Fruit fly (Drosophila melanogaster): Measurements from ENCODE around the gene CG34148.

Gene CG34148

DNA sequence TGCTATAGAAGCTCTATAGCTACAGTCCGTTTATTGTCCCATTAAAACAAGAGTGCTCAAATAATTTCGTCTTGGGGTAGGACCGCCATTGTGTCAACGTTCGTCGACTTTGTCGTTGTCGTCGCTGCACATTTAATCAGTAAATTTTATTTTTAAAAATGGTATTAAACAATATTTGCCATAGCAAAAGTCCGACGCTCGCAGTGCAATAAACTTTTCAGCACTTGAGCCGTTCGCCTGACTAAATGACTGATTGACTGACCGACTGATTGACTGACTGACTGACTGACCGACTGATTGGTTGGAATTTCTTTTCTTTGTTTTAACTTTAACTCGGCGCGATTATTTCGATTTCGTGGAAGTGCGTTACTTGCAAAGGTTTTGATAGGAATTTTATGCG, 11.5 kb upstream of the CG34148 start:
- TF ChIP-seq Sox14 (GFP tag; optimal IDR thresholded peaks at IDR 0.05) (peak; percentile 19), CG16779 (tag; optimal IDR thresholded peaks at IDR 0.05) (no peak), Eip93F (GFP tag; optimal IDR thresholded peaks at IDR 0.05) (peak; percentile 83), CG6163 (GFP tag; IDR thresholded peaks at IDR 0.05) (0 out of 3 replicates have a peak, but pooled peaks have one; percentile 6), svp (GFP tag) (peak; percentile 84), vri (GFP tag; optimal IDR thresholded peaks at IDR 0.05) (peak; percentile 96), lz (GFP tag; optimal IDR thresholded peaks at IDR 0.05) (no peak), net (GFP tag; optimal IDR thresholded peaks at IDR 0.05) (no peak), CG6276 (GFP tag; optimal IDR thresholded peaks at IDR 0.05) (no peak), CG9139 (GFP tag; optimal IDR thresholded peaks at IDR 0.05) (peak; percentile 23)

DNA sequence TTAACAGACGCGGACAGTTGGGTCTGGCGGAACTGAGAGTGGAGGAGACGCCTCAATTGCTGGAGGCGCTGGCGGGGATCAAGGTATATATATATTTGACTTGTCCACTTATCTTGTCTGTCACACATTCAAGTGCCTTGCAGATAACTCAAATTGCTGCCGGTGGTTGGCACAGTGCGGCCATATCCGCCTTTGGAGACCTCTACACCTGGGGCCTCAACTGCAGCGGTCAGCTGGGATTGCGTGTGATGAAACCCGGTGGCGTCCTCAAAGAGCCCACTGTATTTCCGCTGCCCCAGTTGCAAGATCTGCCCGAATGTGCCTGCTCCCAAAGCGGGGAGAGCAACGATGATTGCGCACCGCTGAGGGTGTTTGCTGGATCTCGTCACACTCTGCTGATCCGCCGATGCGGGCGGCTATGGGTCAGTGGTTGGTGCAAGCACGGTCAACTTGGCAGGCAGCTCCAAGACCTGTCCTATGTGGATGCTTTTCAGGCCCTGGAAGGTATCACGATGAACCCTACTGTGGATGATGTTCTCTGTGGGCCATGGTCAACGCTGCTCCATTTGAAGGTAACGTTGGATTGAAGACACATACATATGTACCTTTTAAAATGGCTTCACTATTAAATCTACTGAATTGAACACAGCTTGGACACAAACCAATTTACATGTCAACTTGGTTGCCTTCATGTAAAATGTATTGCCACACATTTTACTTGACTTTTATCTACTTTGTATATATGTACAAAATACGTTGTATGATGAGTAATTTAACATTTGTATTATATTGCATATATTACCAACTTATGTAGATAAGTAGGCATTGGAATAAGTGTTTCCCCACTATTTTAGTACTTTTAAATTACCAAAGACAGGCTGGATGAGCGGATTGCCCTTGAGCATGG, 10.5 kb upstream of the CG34148 start, which contains the start of gene CG43844:
Gene CG43844 (plus strand): TSS at position 844 of the 907 bp plus-strand sequence.
- TF ChIP-seq Eip75B (GFP tag; optimal IDR thresholded peaks at IDR 0.05) (no peak), CG1621 (tag; optimal IDR thresholded peaks at IDR 0.05) (no peak), fd59A (GFP tag; optimal IDR thresholded peaks at IDR 0.05) (no peak), CG34406 (GFP tag; optimal IDR thresholded peaks at IDR 0.05) (peak; percentile 9), cyc (GFP tag; optimal IDR thresholded peaks at IDR 0.05) (no peak), CG10631 (GFP tag; optimal IDR thresholded peaks at IDR 0.05) (no peak), CG7368 (GFP tag; optimal IDR thresholded peaks at IDR 0.05) (peak; percentile 15), CG6808 (GFP tag; optimal IDR thresholded peaks at IDR 0.05) (no peak), Lpt (GFP tag; optimal IDR thresholded peaks at IDR 0.05) (no peak), CG6276 (GFP tag; optimal IDR thresholded peaks at IDR 0.05) (no peak), CG31627 (GFP tag; optimal IDR thresholded peaks at IDR 0.05) (no peak), vri (GFP tag; optimal IDR thresholded peaks at IDR 0.05) (peak; percentile 10), ss (GFP tag; optimal IDR thresholded peaks at IDR 0.05) (no peak), lz (GFP tag; optimal IDR thresholded peaks at IDR 0.05) (no peak), CG3032 (tag; optimal IDR thresholded peaks at IDR 0.05) (no peak), Eip78C (GFP tag) (peak; percentile 51), dac (GFP tag; optimal IDR thresholded peaks at IDR 0.05) (no peak), CG11294 (GFP tag; IDR thresholded peaks at IDR 0.05) (no peak), Blimp-1 (GFP tag; optimal IDR thresholded peaks at IDR 0.05) (no peak), CG8632 (GFP tag; optimal IDR thresholded peaks at IDR 0.05) (no peak), CG6792 (GFP tag; optimal IDR thresholded peaks at IDR 0.05) (no peak), svp (GFP tag) (peak; percentile 54), spab (GFP tag; optimal IDR thresholded peaks at IDR 0.05) (no peak), CG15336 (GFP tag; IDR thresholded peaks at IDR 0.05) (no peak), achi (GFP tag; optimal IDR thresholded peaks at IDR 0.05) (no peak), acj6 (GFP tag; optimal IDR thresholded peaks at IDR 0.05) (peak; percentile 23), OdsH (GFP tag; optimal IDR thresholded peaks at IDR 0.05) (peak; percentile 0), Sox15 (GFP tag; optimal IDR thresholded peaks at IDR 0.05) (no peak), fd85E (GFP tag; optimal IDR thresholded peaks at IDR 0.05) (no peak), Hr39 (GFP tag; optimal IDR thresholded peaks at IDR 0.05) (no peak), Smox (GFP tag; optimal IDR thresholded peaks at IDR 0.05) (no peak), Met (GFP tag; optimal IDR thresholded peaks at IDR 0.05) (peak; percentile 23), CG4318 (GFP tag; optimal IDR thresholded peaks at IDR 0.05) (no peak), Gug (GFP tag; IDR thresholded peaks at IDR 0.05) (no peak), Ets96B (tag; optimal IDR thresholded peaks at IDR 0.05) (no peak), Sox102F (GFP tag; optimal IDR thresholded peaks at IDR 0.05) (no peak), CG8319 (GFP tag; optimal IDR thresholded peaks at IDR 0.05) (no peak), CG6854 (GFP tag; optimal IDR thresholded peaks at IDR 0.05) (no peak), net (GFP tag; optimal IDR thresholded peaks at IDR 0.05) (no peak), salr (GFP tag; optimal IDR thresholded peaks at IDR 0.05) (no peak), CG6163 (GFP tag; IDR thresholded peaks at IDR 0.05) (0 out of 3 replicates have a peak, but pooled peaks have one; percentile 9), Eip93F (GFP tag; optimal IDR thresholded peaks at IDR 0.05) (no peak), Hr4 (GFP tag; optimal IDR thresholded peaks at IDR 0.05) (no peak), Ets21C (GFP tag; optimal IDR thresholded peaks at IDR 0.05) (no peak), pdm3 (GFP tag; optimal IDR thresholded peaks at IDR 0.05) (no peak), CG16779 (tag; optimal IDR thresholded peaks at IDR 0.05) (no peak)
